Fruit fly (Drosophila melanogaster) whole organism, prepupa: ENCODE results near the gene CG33230.

Experiments used
- CG10669 ChIP-seq: fragments of 200-800 bp; sonication (Bioruptor generic); optimal IDR thresholded peaks from 3 replicates; lab custom pipeline; 2018; ENCODE audit warnings: missing biosample characterization, mild to moderate bottlenecking, missing genetic modification characterization, moderate library complexity
- CG11762 ChIP-seq: fragments of 200-800 bp; sonication (Bioruptor generic); optimal IDR thresholded peaks from 3 replicates; lab custom pipeline; 2016; ENCODE audit warnings: missing biosample characterization, missing genetic modification characterization; ENCODE audit not compliant: insufficient read depth
- CG11902 ChIP-seq: fragments of 200-800 bp; sonication (Bioruptor generic); optimal IDR thresholded peaks from 3 replicates; lab custom pipeline; 2016; ENCODE audit warnings: missing biosample characterization, missing genetic modification characterization
- CG1621 ChIP-seq: fragments of 200-800 bp; sonication (Bioruptor generic); optimal IDR thresholded peaks from 3 replicates; lab custom pipeline; 2018; ENCODE audit warnings: missing biosample characterization, mild to moderate bottlenecking, missing genetic modification characterization
- CG6163 ChIP-seq: fragments of 200-800 bp; sonication (Bioruptor generic); IDR thresholded peaks from 3 replicates; pipeline ENCODE4 v1.3.6; 2022; ENCODE audit warnings: missing biosample characterization, missing genetic modification characterization
- CG6276 ChIP-seq: fragments of 200-800 bp; sonication (Bioruptor generic); optimal IDR thresholded peaks from 2 replicates; lab custom pipeline; 2017; ENCODE audit warnings: missing biosample characterization, mild to moderate bottlenecking, missing genetic modification characterization
- CG6792 ChIP-seq: fragments of 200-800 bp; sonication (Bioruptor generic); optimal IDR thresholded peaks from 3 replicates; lab custom pipeline; 2016; ENCODE audit warnings: missing biosample characterization, missing genetic modification characterization
- CG7368 ChIP-seq: fragments of 200-800 bp; sonication (Bioruptor generic); optimal IDR thresholded peaks from 3 replicates; lab custom pipeline; 2016; ENCODE audit warnings: missing biosample characterization, missing genetic modification characterization
- CG8119 ChIP-seq: fragments of 200-800 bp; sonication (Bioruptor generic); IDR thresholded peaks from 3 replicates; pipeline ENCODE4 v1.3.6; 2022; ENCODE audit warnings: missing biosample characterization, missing genetic modification characterization
- Hr39 ChIP-seq: fragments of 200-800 bp; sonication (Bioruptor generic); optimal IDR thresholded peaks from 2 replicates; lab custom pipeline; 2016; ENCODE audit warnings: missing biosample characterization, missing genetic modification characterization
- Lpt ChIP-seq: fragments of 200-800 bp; sonication (Bioruptor generic); optimal IDR thresholded peaks from 3 replicates; lab custom pipeline; 2016; ENCODE audit warnings: missing biosample characterization, missing genetic modification characterization
- OdsH ChIP-seq: fragments of 200-800 bp; sonication (Bioruptor generic); optimal IDR thresholded peaks from 3 replicates; lab custom pipeline; 2016; ENCODE audit warnings: missing biosample characterization, missing genetic modification characterization
- lz ChIP-seq: fragments of 200-800 bp; sonication (Bioruptor generic); optimal IDR thresholded peaks from 3 replicates; lab custom pipeline; 2016; ENCODE audit warnings: missing biosample characterization, missing genetic modification characterization

DNA sequence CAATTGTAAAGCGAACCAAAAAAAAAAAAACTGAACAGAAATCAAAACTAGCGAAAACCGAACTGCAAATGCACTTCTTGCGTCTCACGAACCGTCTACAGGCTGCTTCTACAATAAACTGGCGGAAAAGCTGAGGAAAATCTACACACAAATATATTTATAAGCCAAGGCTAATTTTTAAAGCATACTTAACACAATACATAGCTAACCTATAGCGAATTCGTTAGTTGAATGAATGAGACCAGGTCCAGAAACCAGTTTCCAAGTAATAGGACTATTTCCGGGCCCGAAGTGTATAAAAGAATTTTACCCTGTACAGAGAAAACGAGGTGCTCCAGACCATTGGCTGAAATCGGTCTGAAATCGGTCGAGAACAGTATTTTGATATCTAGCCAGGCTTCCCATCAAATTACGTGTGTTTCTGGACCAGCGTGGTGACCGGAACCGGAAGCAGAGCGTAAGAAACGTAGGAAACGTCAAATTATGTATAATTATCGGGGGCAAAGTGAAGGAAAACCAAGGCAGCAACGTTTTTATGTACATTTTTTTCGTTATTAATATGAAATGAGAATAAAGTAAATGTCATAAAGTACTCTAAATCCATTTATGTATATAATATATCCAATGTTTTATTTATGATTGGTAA, 42.4 kb upstream of the CG33230 start:
- TF ChIP-seq CG1621 (tag; lab: Kevin White, UChicago) (no peak), CG11902 (no peak), CG7368 (no peak), Lpt (GFP tag; lab: Kevin White, UChicago) (no peak), Hr39 (GFP tag; lab: Kevin White, UChicago) (no peak), OdsH (GFP tag; lab: Kevin White, UChicago) (no peak), CG6792 (no peak), CG6276 (GFP tag; lab: Kevin White, UChicago) (no peak), CG11762 (GFP tag; lab: Kevin White, UChicago) (no peak), CG10669 (no peak), CG6163 (GFP tag; lab: Robert Waterston, UW) (0 out of 3 replicates have a peak, but pooled peaks have one; percentile 20), lz (GFP tag; lab: Kevin White, UChicago) (no peak), CG8119 (GFP tag; lab: Robert Waterston, UW) (no peak)
